Worm (Caenorhabditis elegans) whole organism, mixed stage, embryonic: ENCODE data around the gene nas-22.

Experiments used
- M03D4.4 ChIP-seq: sonication (generic microtip); optimal IDR thresholded peaks from 2 replicates; lab custom pipeline; 2017; ENCODE audit warnings: mild to moderate bottlenecking, missing genetic modification characterization, missing compliant biosample characterization
- bed-3 ChIP-seq: fragments of 200-800 bp; sonication (Bioruptor generic); optimal IDR thresholded peaks from 3 replicates; lab custom pipeline; 2018; ENCODE audit warnings: mild to moderate bottlenecking, missing genetic modification characterization, moderate library complexity, missing compliant biosample characterization
- ceh-39 ChIP-seq: fragments of 150-350 bp; optimal IDR thresholded peaks from 2 replicates; lab custom pipeline; 2014; ENCODE audit warnings: missing biosample characterization, missing genetic modification characterization
- ceh-43 ChIP-seq: fragments of 200-800 bp; sonication (Bioruptor generic); optimal IDR thresholded peaks from 2 replicates; lab custom pipeline; 2018; ENCODE audit warnings: mild to moderate bottlenecking, missing genetic modification characterization, moderate library complexity, missing compliant biosample characterization
- ces-1 ChIP-seq: fragments of 150-350 bp; optimal IDR thresholded peaks from 2 replicates; lab custom pipeline; 2014; ENCODE audit warnings: missing biosample characterization, missing genetic modification reagents, missing genetic modification characterization
- cnd-1 ChIP-seq: fragments of 200-800 bp; sonication (Bioruptor generic); optimal IDR thresholded peaks from 2 replicates; lab custom pipeline; 2018; ENCODE audit warnings: mild to moderate bottlenecking, missing genetic modification characterization, missing compliant biosample characterization
- drap-1 ChIP-seq: fragments of 200-800 bp; sonication (Bioruptor generic); optimal IDR thresholded peaks from 3 replicates; lab custom pipeline; 2018; ENCODE audit warnings: mild to moderate bottlenecking, missing genetic modification characterization, missing compliant biosample characterization
- elt-1 ChIP-seq: sonication (generic microtip); optimal IDR thresholded peaks from 2 replicates; lab custom pipeline; 2017; ENCODE audit warnings: missing genetic modification characterization, mild to moderate bottlenecking, missing compliant biosample characterization, antibody characterized with exemption, moderate library complexity, borderline replicate concordance; ENCODE audit not compliant: insufficient read depth
- elt-3 ChIP-seq: fragments of 150-350 bp; optimal IDR thresholded peaks from 2 replicates; lab custom pipeline; 2014; ENCODE audit warnings: missing biosample characterization, missing genetic modification characterization
- flh-1 ChIP-seq: fragments of 200-800 bp; sonication (Bioruptor generic); optimal IDR thresholded peaks from 2 replicates; lab custom pipeline; 2018; ENCODE audit warnings: mild to moderate bottlenecking, missing genetic modification characterization, moderate library complexity, missing compliant biosample characterization
- hlh-1 ChIP-seq: fragments of 150-350 bp; optimal IDR thresholded peaks from 2 replicates; lab custom pipeline; 2014; ENCODE audit warnings: missing biosample characterization, missing genetic modification reagents, missing genetic modification characterization
- lin-13 ChIP-seq: fragments of 150-350 bp; optimal IDR thresholded peaks from 2 replicates; lab custom pipeline; 2014; ENCODE audit warnings: missing biosample characterization, missing genetic modification characterization
- lin-32 ChIP-seq: fragments of 200-800 bp; sonication (Bioruptor generic); optimal IDR thresholded peaks from 2 replicates; lab custom pipeline; 2018; ENCODE audit warnings: mild to moderate bottlenecking, missing genetic modification characterization, missing compliant biosample characterization
- lsy-2 ChIP-seq: fragments of 150-350 bp; optimal IDR thresholded peaks from 2 replicates; lab custom pipeline; 2014; ENCODE audit warnings: missing biosample characterization, missing genetic modification characterization
- mab-5 ChIP-seq: fragments of 150-350 bp; optimal IDR thresholded peaks from 2 replicates; lab custom pipeline; 2014; ENCODE audit warnings: missing biosample characterization, missing genetic modification characterization
- mep-1 ChIP-seq: fragments of 150-350 bp; optimal IDR thresholded peaks from 2 replicates; lab custom pipeline; 2017; ENCODE audit warnings: missing biosample characterization, missing genetic modification reagents, missing genetic modification characterization, inconsistent platforms
- mls-2 ChIP-seq: sonication (generic microtip); optimal IDR thresholded peaks from 2 replicates; lab custom pipeline; 2016; ENCODE audit warnings: mild to moderate bottlenecking, missing genetic modification characterization, moderate library complexity, missing compliant biosample characterization
- nhr-12 ChIP-seq: fragments of 150-350 bp; optimal IDR thresholded peaks from 2 replicates; lab custom pipeline; 2014; ENCODE audit warnings: missing biosample characterization, missing genetic modification characterization
- nhr-2 ChIP-seq: fragments of 150-350 bp; optimal IDR thresholded peaks from 2 replicates; lab custom pipeline; 2014; ENCODE audit warnings: missing biosample characterization, missing genetic modification characterization
- nhr-237 ChIP-seq: fragments of 150-350 bp; optimal IDR thresholded peaks from 2 replicates; lab custom pipeline; 2014; ENCODE audit warnings: missing biosample characterization, missing genetic modification characterization
- nhr-76 ChIP-seq: sonication (generic microtip); optimal IDR thresholded peaks from 2 replicates; lab custom pipeline; 2017; ENCODE audit warnings: missing biosample characterization, missing genetic modification characterization
- sem-2 ChIP-seq: fragments of 200-800 bp; sonication (Bioruptor generic); optimal IDR thresholded peaks from 2 replicates; lab custom pipeline; 2018; ENCODE audit warnings: mild to moderate bottlenecking, missing genetic modification characterization, missing compliant biosample characterization
- tbx-8 ChIP-seq: fragments of 200-800 bp; sonication (Bioruptor generic); optimal IDR thresholded peaks from 2 replicates; lab custom pipeline; 2018; ENCODE audit warnings: mild to moderate bottlenecking, missing genetic modification characterization, moderate library complexity, missing compliant biosample characterization
- unc-120 ChIP-seq: sonication (generic microtip); optimal IDR thresholded peaks from 2 replicates; lab custom pipeline; 2017; ENCODE audit warnings: missing genetic modification characterization, missing compliant biosample characterization; ENCODE audit not compliant: poor library complexity, severe bottlenecking
- unc-62 ChIP-seq: fragments of 150-350 bp; optimal IDR thresholded peaks from 2 replicates; lab custom pipeline; 2014; ENCODE audit warnings: missing biosample characterization, missing genetic modification reagents, missing genetic modification characterization
- zip-8 ChIP-seq: fragments of 150-350 bp; optimal IDR thresholded peaks from 2 replicates; lab custom pipeline; 2014; ENCODE audit warnings: missing biosample characterization, missing genetic modification characterization

Gene nas-22

DNA sequence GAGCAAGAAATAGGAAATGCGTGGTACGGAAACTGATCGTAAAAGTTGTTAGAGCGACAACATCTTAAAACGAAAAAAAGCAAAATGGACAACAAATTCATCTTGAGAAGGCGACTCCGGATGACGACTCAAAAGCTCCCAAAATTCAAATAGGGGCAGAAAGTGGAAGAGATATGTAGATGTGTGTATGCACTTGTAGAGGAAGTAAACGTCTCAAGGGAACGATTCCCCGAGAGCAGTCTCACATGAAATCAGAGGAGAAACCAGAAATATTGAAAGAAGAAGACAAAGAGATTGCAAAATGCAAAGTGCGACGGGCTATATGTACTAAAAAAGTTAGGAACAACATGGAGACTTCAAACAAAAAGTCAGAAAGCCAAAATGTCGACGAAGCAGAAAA lies 31.0 kb upstream of the nas-22 start, which contains the start of gene F57B7.2:
F57B7.2 (minus strand) TSS at position 101 of the 400 bp plus-strand sequence.
- no peak for TF ChIP-seq flh-1 (GFP tag; lab: Kevin White, UChicago)
- TF ChIP-seq lin-13, result no peak
- TF ChIP-seq ceh-39, result no peak
- TF ChIP-seq unc-62 (GFP tag; lab: Kevin White, UChicago), result no peak
- no peak for TF ChIP-seq nhr-12 (tag; lab: Kevin White, UChicago)
- no peak for TF ChIP-seq unc-120 (tag; lab: Kevin White, UChicago)
- TF ChIP-seq ceh-43 (GFP tag; lab: Kevin White, UChicago), result no peak
- no peak for TF ChIP-seq tbx-8
- TF ChIP-seq elt-3 (tag; lab: Kevin White, UChicago), result no peak

DNA sequence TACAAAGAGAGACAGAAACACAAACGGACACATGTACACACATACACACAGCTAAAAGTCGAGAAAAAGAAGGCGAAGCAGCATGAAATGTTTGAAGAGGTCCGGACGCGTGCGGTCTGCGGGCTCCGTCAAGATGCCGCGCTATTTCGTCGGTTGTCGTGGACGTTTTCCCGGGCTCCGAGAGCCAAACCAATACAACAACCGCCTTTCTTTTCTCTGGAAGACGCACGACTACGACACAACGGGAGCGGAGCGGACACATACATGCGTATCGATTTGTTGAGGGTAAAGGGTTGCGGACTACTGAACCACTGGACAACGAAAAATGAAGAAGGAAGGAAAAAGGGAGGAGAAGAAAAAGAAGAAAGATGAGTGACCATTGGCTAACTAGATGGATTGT lies 29.1 kb upstream of the nas-22 start:
- TF ChIP-seq mep-1 (tag; lab: Kevin White, UChicago) (no peak), M03D4.4 (tag; lab: Kevin White, UChicago) (peak; percentile 4), drap-1 (GFP tag; lab: Kevin White, UChicago) (peak; percentile 12), ces-1 (GFP tag; lab: Kevin White, UChicago) (peak; percentile 44), mls-2 (peak; percentile 4)

DNA sequence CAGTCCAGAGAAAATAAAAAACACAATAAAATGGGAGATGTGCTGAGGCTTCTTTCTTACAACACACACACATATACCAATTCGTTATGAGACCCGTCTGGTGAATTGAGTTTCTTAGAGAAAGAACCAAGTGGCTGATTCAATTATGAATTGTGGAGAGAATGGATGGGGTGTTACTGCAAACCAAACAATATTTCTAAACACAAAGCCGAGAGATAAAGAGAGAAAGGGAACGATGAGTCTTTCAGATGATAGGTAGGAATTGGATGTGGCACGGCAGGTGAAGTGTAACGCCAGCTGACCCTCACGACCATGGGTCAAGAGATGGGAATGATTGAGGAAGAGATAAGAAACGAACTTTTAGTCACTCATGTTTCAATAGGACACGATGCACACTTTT lies 28.2 kb upstream of the nas-22 start, which contains the start of gene mig-17:
mig-17 (plus strand) TSS at position 389 of the 400 bp plus-strand sequence.
- peak; percentile 12 for TF ChIP-seq unc-62 (GFP tag; lab: Kevin White, UChicago)
- TF ChIP-seq cnd-1 (tag; lab: Kevin White, UChicago), result no peak
- peak; percentile 94 for TF ChIP-seq ces-1 (GFP tag; lab: Kevin White, UChicago)
- no peak for TF ChIP-seq elt-3 (tag; lab: Kevin White, UChicago)
- no peak for TF ChIP-seq mab-5 (tag; lab: Kevin White, UChicago)
- no peak for TF ChIP-seq mls-2
- peak; percentile 91 for TF ChIP-seq hlh-1 (tag; lab: Kevin White, UChicago)

DNA sequence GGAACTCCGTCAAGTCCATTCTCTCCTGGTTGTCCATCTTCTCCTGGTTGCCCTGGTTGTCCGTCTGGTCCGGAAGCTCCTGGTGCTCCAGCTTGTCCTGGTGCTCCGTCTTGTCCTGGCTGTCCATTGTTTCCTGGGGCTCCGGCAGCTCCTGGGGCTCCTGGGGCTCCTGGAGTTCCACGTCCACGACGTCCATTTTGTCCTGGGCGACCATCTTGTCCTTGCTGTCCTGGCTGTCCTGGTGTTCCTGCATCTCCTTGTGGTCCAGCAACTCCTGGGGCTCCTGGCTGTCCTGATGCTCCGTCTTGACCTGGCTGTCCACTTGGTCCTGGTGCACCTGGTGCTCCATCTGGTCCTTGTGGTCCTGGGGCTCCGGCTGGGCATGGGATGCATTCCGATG lies 25.1 kb upstream of the nas-22 start:
- TF ChIP-seq bed-3 (no peak), tbx-8 (no peak), elt-1 (no peak), nhr-237 (tag; lab: Kevin White, UChicago) (no peak), hlh-1 (tag; lab: Kevin White, UChicago) (no peak), sem-2 (GFP tag; lab: Kevin White, UChicago) (no peak), ceh-43 (GFP tag; lab: Kevin White, UChicago) (no peak), mls-2 (no peak), unc-62 (GFP tag; lab: Kevin White, UChicago) (no peak), lin-32 (no peak), cnd-1 (tag; lab: Kevin White, UChicago) (no peak), lsy-2 (tag; lab: Kevin White, UChicago) (no peak), mab-5 (tag; lab: Kevin White, UChicago) (no peak), nhr-2 (tag; lab: Kevin White, UChicago) (no peak), elt-3 (tag; lab: Kevin White, UChicago) (no peak), zip-8 (tag; lab: Kevin White, UChicago) (no peak), unc-120 (tag; lab: Kevin White, UChicago) (no peak), mep-1 (tag; lab: Kevin White, UChicago) (no peak), lin-13 (no peak)

DNA sequence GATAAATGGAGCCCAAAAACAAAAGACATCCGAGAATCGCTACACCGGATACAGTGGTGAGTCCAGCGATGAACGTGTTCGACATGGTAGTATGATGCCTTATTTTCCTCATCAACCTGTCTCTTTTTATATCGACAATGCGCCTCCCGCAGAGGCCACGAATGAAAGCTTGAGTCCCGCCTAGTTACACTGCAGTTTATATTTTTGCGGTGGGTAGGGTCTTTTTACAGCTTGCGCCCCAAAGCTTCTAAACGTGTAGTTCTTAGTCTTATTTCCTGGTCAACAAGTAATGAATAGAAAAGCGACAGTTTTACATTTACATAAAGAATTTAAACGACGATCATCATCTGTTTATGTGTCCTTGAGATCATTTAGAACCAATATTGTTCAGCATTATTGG lies 24.2 kb upstream of the nas-22 start, which contains the start of gene col-156:
col-156 (minus strand) TSS at position 101 of the 400 bp plus-strand sequence.
- TF ChIP-seq nhr-12 (tag; lab: Kevin White, UChicago) (no peak), unc-62 (GFP tag; lab: Kevin White, UChicago) (no peak), lsy-2 (tag; lab: Kevin White, UChicago) (no peak), tbx-8 (no peak), hlh-1 (tag; lab: Kevin White, UChicago) (no peak), sem-2 (GFP tag; lab: Kevin White, UChicago) (no peak), nhr-76 (no peak), mls-2 (no peak), lin-32 (no peak), lin-13 (no peak), bed-3 (no peak), nhr-2 (tag; lab: Kevin White, UChicago) (no peak)

DNA sequence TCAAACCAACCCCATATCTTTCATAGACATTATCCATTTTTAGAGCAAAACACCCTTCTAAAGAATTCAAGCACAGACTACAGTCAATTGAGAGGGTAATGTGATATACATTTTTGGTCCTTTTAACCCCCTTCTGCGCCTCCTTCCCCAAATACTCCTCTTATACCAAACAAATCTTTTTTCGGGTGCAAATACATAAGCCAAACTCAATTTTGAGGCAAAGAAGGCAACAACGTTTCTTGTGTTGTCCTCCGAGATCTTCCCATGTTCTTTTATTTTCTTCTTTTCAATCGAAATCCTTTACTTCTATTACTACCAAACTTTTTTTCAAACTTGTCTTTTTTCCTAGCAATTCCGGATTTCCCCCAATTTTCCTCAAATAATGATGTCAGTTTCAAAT lies 19.6 kb upstream of the nas-22 start:
- TF ChIP-seq ces-1 (GFP tag; lab: Kevin White, UChicago) (peak; percentile 54), elt-1 (no peak), M03D4.4 (tag; lab: Kevin White, UChicago) (no peak), mep-1 (tag; lab: Kevin White, UChicago) (no peak)
- TF ChIP-seq, all 35 proteins: peak for 1
